Worm (Caenorhabditis elegans) whole organism, early embryonic: ENCODE measurements around the gene Y57E12AR.1.

Source experiments
- B0310.2 ChIP-seq: sonication (generic microtip); optimal IDR thresholded peaks from 2 replicates; lab custom pipeline; 2016; ENCODE audit warnings: mild to moderate bottlenecking, missing genetic modification characterization, missing compliant biosample characterization
- ama-1 ChIP-seq: fragments of 150-350 bp; optimal IDR thresholded peaks from 2 replicates; lab custom pipeline; 2014
- ceh-13 ChIP-seq: fragments of 200-800 bp; sonication (Bioruptor generic); optimal IDR thresholded peaks from 2 replicates; lab custom pipeline; 2018; ENCODE audit warnings: mild to moderate bottlenecking, missing genetic modification characterization, missing compliant biosample characterization
- flt-1 ChIP-seq: fragments of 200-800 bp; sonication (Bioruptor generic); IDR thresholded peaks from 2 replicates; pipeline ENCODE4 v1.3.6; 2022; ENCODE audit warnings: missing genetic modification characterization, missing compliant biosample characterization
- pes-1 ChIP-seq: fragments of 200-800 bp; sonication (Bioruptor generic); IDR thresholded peaks from 2 replicates; pipeline ENCODE4 v1.3.6; 2022; ENCODE audit warnings: missing genetic modification reagents, missing genetic modification characterization, missing compliant biosample characterization
- tbx-11 ChIP-seq: fragments of 200-800 bp; sonication (Bioruptor generic); IDR thresholded peaks from 2 replicates; pipeline ENCODE4 v1.3.6; 2022; ENCODE audit warnings: missing genetic modification characterization, missing compliant biosample characterization

- no peak for TF ChIP-seq tbx-11 (GFP tag; lab: Robert Waterston, UW)
- TF ChIP-seq flt-1 (GFP tag; lab: Robert Waterston, UW): no peak
- TF ChIP-seq ama-1 (lab: Kevin White, UChicago): no peak
- TF ChIP-seq pes-1: no peak
- no peak for TF ChIP-seq B0310.2 (tag; lab: Kevin White, UChicago)
- no peak for TF ChIP-seq ceh-13 (GFP tag; lab: Kevin White, UChicago)
Measured at ce11 chrV:7068861-7069260, 3.7 kb upstream of the Y57E12AR.1 start.
